Fruit fly (Drosophila melanogaster) whole organism, prepupa: Measurements from ENCODE around the gene pasi2.

ENCODE experiments used
- CG16779 ChIP-seq: fragments of 200-800 bp; sonication (Bioruptor generic); optimal IDR thresholded peaks from 3 replicates; lab custom pipeline; 2017; ENCODE audit warnings: missing biosample characterization, mild to moderate bottlenecking, missing genetic modification characterization
- Hr39 ChIP-seq: fragments of 200-800 bp; sonication (Bioruptor generic); optimal IDR thresholded peaks from 2 replicates; lab custom pipeline; 2016; ENCODE audit warnings: missing biosample characterization, missing genetic modification characterization
- eg ChIP-seq: fragments of 200-800 bp; sonication (Bioruptor generic); IDR thresholded peaks from 3 replicates; pipeline ENCODE4 v1.3.6; 2022; ENCODE audit warnings: missing biosample characterization, missing genetic modification characterization
- pdm3 ChIP-seq: fragments of 200-800 bp; sonication (Bioruptor generic); optimal IDR thresholded peaks from 3 replicates; lab custom pipeline; 2016; ENCODE audit warnings: missing biosample characterization, missing genetic modification characterization
- salr ChIP-seq, 2 experiments: fragments of 200-800 bp; sonication (Bioruptor generic); optimal IDR thresholded peaks; 3 replicates each; lab custom pipeline; 2016 to 2018; ENCODE audit warnings: missing biosample characterization in 2 of 2, missing genetic modification characterization in 2 of 2, mild to moderate bottlenecking in 1 of 2

DNA sequence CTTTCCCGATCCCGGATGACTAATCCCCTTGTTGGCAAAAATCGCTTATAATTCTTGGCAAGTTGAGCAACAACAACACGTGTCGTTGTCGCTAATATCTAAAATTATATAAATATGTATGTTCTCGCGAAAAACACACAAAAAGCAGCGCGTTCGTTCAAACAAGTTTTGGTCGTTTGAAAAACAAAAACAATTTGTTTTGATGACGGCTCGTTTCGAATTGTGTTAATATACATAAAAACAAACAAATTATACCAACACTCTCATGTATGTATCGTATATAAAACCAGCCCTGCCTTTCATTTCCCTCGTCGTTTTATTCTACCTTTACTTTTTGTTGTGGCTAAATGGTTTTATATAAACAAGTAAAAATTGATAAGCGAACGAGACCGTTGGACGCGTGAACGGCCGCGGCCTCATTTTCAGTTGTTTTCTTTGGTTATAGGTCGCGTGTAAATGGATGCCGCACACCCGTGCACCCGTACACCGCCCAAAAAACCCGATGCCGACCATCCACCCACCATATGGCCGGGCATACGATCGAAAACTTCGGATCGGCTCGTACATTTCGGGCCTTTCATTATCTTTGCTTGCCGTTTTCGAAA is 9.3 kb downstream of the pasi2 start:
- TF ChIP-seq eg (GFP tag; lab: Robert Waterston, UW) (no peak), CG16779 (tag; lab: Kevin White, UChicago) (no peak), salr (GFP tag; optimal IDR thresholded peaks at IDR 0.05; lab: Kevin White, UChicago) (no peak), Hr39 (GFP tag; lab: Kevin White, UChicago) (no peak), pdm3 (no peak)
